Fruit fly (Drosophila melanogaster) whole organism, pupa: Measurements from ENCODE around the gene CG17834.

Experiments used
- CG12605 ChIP-seq: fragments of 200-800 bp; sonication (Bioruptor generic); IDR thresholded peaks from 2 replicates; pipeline ENCODE4 v1.3.6; 2022; ENCODE audit warnings: missing biosample characterization, missing genetic modification characterization
- CG13204 ChIP-seq: fragments of 200-800 bp; sonication (Bioruptor generic); optimal IDR thresholded peaks from 2 replicates; lab custom pipeline; 2018; ENCODE audit warnings: missing biosample characterization, mild to moderate bottlenecking, missing genetic modification characterization, moderate library complexity
- CG15710 ChIP-seq: fragments of 200-800 bp; sonication (Bioruptor generic); optimal IDR thresholded peaks from 2 replicates; lab custom pipeline; 2018; ENCODE audit warnings: missing biosample characterization, mild to moderate bottlenecking, missing genetic modification characterization, moderate library complexity
- CG34367 ChIP-seq: fragments of 200-800 bp; sonication (Bioruptor generic); optimal IDR thresholded peaks from 2 replicates; lab custom pipeline; 2018; ENCODE audit warnings: missing biosample characterization, mild to moderate bottlenecking, missing genetic modification characterization
- CG8301 ChIP-seq: fragments of 200-800 bp; sonication (Bioruptor generic); optimal IDR thresholded peaks from 2 replicates; lab custom pipeline; 2018; ENCODE audit warnings: missing biosample characterization, mild to moderate bottlenecking, missing genetic modification characterization
- EcR ChIP-seq: fragments of 200-800 bp; sonication (Bioruptor generic); optimal IDR thresholded peaks from 3 replicates; lab custom pipeline; 2019; ENCODE audit warnings: missing biosample characterization, missing genetic modification characterization, mild to moderate bottlenecking, moderate library complexity, missing genetic modification reagents
- Pif1A ChIP-seq: fragments of 200-800 bp; sonication (Bioruptor generic); optimal IDR thresholded peaks from 3 replicates; lab custom pipeline; 2016; ENCODE audit warnings: missing biosample characterization, missing genetic modification characterization
- Pif1B ChIP-seq: fragments of 200-800 bp; sonication (Bioruptor generic); optimal IDR thresholded peaks from 3 replicates; lab custom pipeline; 2016; ENCODE audit warnings: missing biosample characterization, missing genetic modification characterization
- fd96Ca ChIP-seq: fragments of 200-800 bp; sonication (Bioruptor generic); IDR thresholded peaks from 3 replicates; pipeline ENCODE4 v1.3.6; 2022; ENCODE audit warnings: missing biosample characterization, missing genetic modification characterization
- gl ChIP-seq: fragments of 200-800 bp; sonication (Bioruptor generic); optimal IDR thresholded peaks from 2 replicates; lab custom pipeline; 2018; ENCODE audit warnings: missing biosample characterization, mild to moderate bottlenecking, missing genetic modification characterization
- rn ChIP-seq: fragments of 200-800 bp; sonication (Bioruptor generic); IDR thresholded peaks from 2 replicates; pipeline ENCODE4 v1.3.6; 2022; ENCODE audit warnings: missing biosample characterization, missing genetic modification characterization

dm6 chr2L:8480825-8481224 is 48.1 kb upstream of the CG17834 start:
- no peak for TF ChIP-seq rn (GFP tag; lab: Robert Waterston, UW)
- TF ChIP-seq CG8301 = no peak
- TF ChIP-seq fd96Ca (GFP tag; lab: Robert Waterston, UW) = no peak
- no peak for TF ChIP-seq CG12605
- no peak for TF ChIP-seq gl (tag; lab: Kevin White, UChicago)
- TF ChIP-seq EcR (GFP tag; lab: Kevin White, UChicago) = no peak
- TF ChIP-seq Pif1A (GFP tag; lab: Kevin White, UChicago) = no peak
- TF ChIP-seq CG13204 (GFP tag; lab: Kevin White, UChicago) = no peak
- no peak for TF ChIP-seq CG15710 (tag; lab: Kevin White, UChicago)
- TF ChIP-seq Pif1B (GFP tag; lab: Kevin White, UChicago) = no peak
- TF ChIP-seq CG34367 (tag; lab: Kevin White, UChicago) = no peak
